Fruit fly (Drosophila melanogaster): ENCODE results near the gene CG7142.

CG7142 gene

DNA sequence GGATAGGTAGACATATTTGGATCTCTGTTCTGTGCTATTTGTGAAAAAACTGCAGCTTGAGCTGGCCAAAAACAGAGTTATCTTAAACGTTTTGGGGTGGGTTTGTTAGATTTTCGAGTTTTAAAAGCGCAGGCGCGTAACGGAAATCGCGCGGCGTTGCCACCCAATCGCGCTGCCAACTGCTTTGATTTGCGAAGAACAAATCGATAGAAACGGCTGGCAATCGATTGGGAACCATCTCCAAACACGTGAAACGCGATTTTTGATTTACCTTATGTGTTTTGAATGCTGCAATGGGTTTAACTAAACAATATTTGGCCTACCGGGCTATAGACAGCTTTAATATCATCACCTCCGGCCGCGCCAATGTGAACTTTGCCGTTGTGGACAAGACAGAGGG lies 4.1 kb upstream of the CG7142 start, which contains the start of the genes CG14312 and CG8064 (continued):
- no peak for TF ChIP-seq Hmr (GFP tag; optimal IDR thresholded peaks at IDR 0.05)
- TF ChIP-seq CG1792 (GFP tag; optimal IDR thresholded peaks at IDR 0.05) = no peak
- TF ChIP-seq CG10321 (GFP tag; IDR thresholded peaks at IDR 0.05) = no peak
- no peak for TF ChIP-seq CG17385 (GFP tag; optimal IDR thresholded peaks at IDR 0.05)
- no peak for TF ChIP-seq ham (GFP tag; IDR thresholded peaks at IDR 0.05)
- TF ChIP-seq Fer3 (tag; optimal IDR thresholded peaks at IDR 0.05) = no peak
- TF ChIP-seq NC2α (GFP tag; optimal IDR thresholded peaks at IDR 0.05) = no peak
- TF ChIP-seq gsb (GFP tag; IDR thresholded peaks at IDR 0.05) = no peak
- no peak for TF ChIP-seq CG18619 (GFP tag; optimal IDR thresholded peaks at IDR 0.05)
- no peak for TF ChIP-seq CG6765 (GFP tag; optimal IDR thresholded peaks at IDR 0.05)
- no peak for TF ChIP-seq chif (GFP tag; optimal IDR thresholded peaks at IDR 0.05)
- peak; percentile 93 for TF ChIP-seq YL-1 (GFP tag; optimal IDR thresholded peaks at IDR 0.05)
- no peak for TF ChIP-seq ERR (GFP tag; optimal IDR thresholded peaks at IDR 0.05)
- TF ChIP-seq CG30020 (tag; optimal IDR thresholded peaks at IDR 0.05) = no peak
- TF ChIP-seq CG15479 (GFP tag; optimal IDR thresholded peaks at IDR 0.05) = no peak
- TF ChIP-seq CG9609 (GFP tag; optimal IDR thresholded peaks at IDR 0.05) = no peak
- TF ChIP-seq Atf6 (GFP tag; IDR thresholded peaks at IDR 0.05) = no peak
- TF ChIP-seq pho (GFP tag; optimal IDR thresholded peaks at IDR 0.05) = no peak
- TF ChIP-seq CG17359 (tag; optimal IDR thresholded peaks at IDR 0.05) = no peak
- no peak for TF ChIP-seq btn (GFP tag; optimal IDR thresholded peaks at IDR 0.05)
- TF ChIP-seq Max (GFP tag; optimal IDR thresholded peaks at IDR 0.05) = peak; percentile 81
- no peak for TF ChIP-seq slou (GFP tag; optimal IDR thresholded peaks at IDR 0.05)
- peak; percentile 73 for TF ChIP-seq stwl (tag; optimal IDR thresholded peaks at IDR 0.05)
- TF ChIP-seq Bteb2 (GFP tag; optimal IDR thresholded peaks at IDR 0.05) = no peak
- 0 out of 4 replicates have a peak, but pooled peaks have one; percentile 21 for TF ChIP-seq chinmo (GFP tag; IDR thresholded peaks at IDR 0.05; ENCODE audit: partially characterized antibody)
- no peak for TF ChIP-seq CG12391 (tag; optimal IDR thresholded peaks at IDR 0.05)
- TF ChIP-seq disco-r (GFP tag; optimal IDR thresholded peaks at IDR 0.05) = no peak
- TF ChIP-seq Blimp-1 (GFP tag; optimal IDR thresholded peaks at IDR 0.05) = no peak
- TF ChIP-seq Taf1 (GFP tag; IDR thresholded peaks at IDR 0.05) = no peak
- TF ChIP-seq CG9797 (GFP tag; optimal IDR thresholded peaks at IDR 0.05) = peak; percentile 18
- TF ChIP-seq zf30C (GFP tag; optimal IDR thresholded peaks at IDR 0.05) = no peak
- TF ChIP-seq CG9876 (GFP tag; optimal IDR thresholded peaks at IDR 0.05) = no peak
- TF ChIP-seq CG11456 (GFP tag; IDR thresholded peaks at IDR 0.05) = no peak
- no peak for TF ChIP-seq gcm2 (GFP tag; optimal IDR thresholded peaks at IDR 0.05)
- peak; percentile 57 for TF ChIP-seq Sin3A (optimal IDR thresholded peaks at IDR 0.05)
- TF ChIP-seq B-H2 (GFP tag; optimal IDR thresholded peaks at IDR 0.05) = peak; percentile 4
- no peak for TF ChIP-seq Dek (tag; optimal IDR thresholded peaks at IDR 0.05)
- no peak for TF ChIP-seq CG3407 (GFP tag; optimal IDR thresholded peaks at IDR 0.05)
- no peak for TF ChIP-seq Spps (tag; optimal IDR thresholded peaks at IDR 0.05)
- no peak for TF ChIP-seq CG8359 (GFP tag; optimal IDR thresholded peaks at IDR 0.05; ENCODE audit: borderline replicate concordance)
- no peak for TF ChIP-seq CG4282 (GFP tag; optimal IDR thresholded peaks at IDR 0.05)
- no peak for TF ChIP-seq Atf3 (GFP tag; optimal IDR thresholded peaks at IDR 0.05)
- peak; percentile 81 for TF ChIP-seq Dp (GFP tag; optimal IDR thresholded peaks at IDR 0.05)
- TF ChIP-seq tap (tag; optimal IDR thresholded peaks at IDR 0.05) = no peak
- no peak for TF ChIP-seq CG12299 (tag; optimal IDR thresholded peaks at IDR 0.05)
- no peak for TF ChIP-seq Mrtf (GFP tag; IDR thresholded peaks at IDR 0.05)
- TF ChIP-seq insv (GFP tag; optimal IDR thresholded peaks at IDR 0.05) = no peak
- TF ChIP-seq sqz (GFP tag; optimal IDR thresholded peaks at IDR 0.05) = no peak
- no peak for TF ChIP-seq Usf (GFP tag; optimal IDR thresholded peaks at IDR 0.05)
- TF ChIP-seq h (optimal IDR thresholded peaks at IDR 0.05) = no peak
- TF ChIP-seq caup (GFP tag; optimal IDR thresholded peaks at IDR 0.05; ENCODE audit: severe bottlenecking) = no peak
- TF ChIP-seq pum (GFP tag; optimal IDR thresholded peaks at IDR 0.05) = no peak
- no peak for TF ChIP-seq HLH54F (GFP tag; optimal IDR thresholded peaks at IDR 0.05)
